Fruit fly (Drosophila melanogaster) whole organism: ENCODE results near the gene Lim3.

Experiments
- CG8478 ChIP-seq: fragments of >200 bp; optimal IDR thresholded peaks from 2 replicates; lab custom pipeline; 2018; ENCODE audit warnings: inconsistent platforms
- Dll ChIP-seq: fragments of >200 bp; optimal IDR thresholded peaks from 2 replicates; lab custom pipeline; 2017
- EcR ChIP-seq, 2 experiments: fragments of >200 bp; optimal IDR thresholded peaks; 2 replicates each; lab custom pipeline; 2017; ENCODE audit warnings: missing biosample characterization in 2 of 2, missing genetic modification characterization in 2 of 2, missing genetic modification reagents in 2 of 2
- pan ChIP-seq: fragments of >200 bp; optimal IDR thresholded peaks from 2 replicates; lab custom pipeline; 2017
- psq ChIP-seq: fragments of >200 bp; optimal IDR thresholded peaks from 2 replicates; lab custom pipeline; 2017
- usp ChIP-seq: fragments of >200 bp; optimal IDR thresholded peaks from 2 replicates; lab custom pipeline; 2017; ENCODE audit warnings: missing biosample characterization, missing genetic modification characterization, mixed read lengths

- TF ChIP-seq psq = no peak
- TF ChIP-seq usp = no peak
- no peak for TF ChIP-seq Dll
- TF ChIP-seq pan (lab: Kevin White, UChicago) = no peak
- TF ChIP-seq CG8478 (lab: Kevin White, UChicago) = no peak
- TF ChIP-seq EcR (GFP tag; optimal IDR thresholded peaks at IDR 0.05; lab: Kevin White, UChicago) = no peak
These were observed 73.2 kb downstream of the Lim3 start for dm6 chr2L:19035013-19035412.
